Fruit fly (Drosophila melanogaster): ENCODE data around the gene Obp99a.

DNA sequence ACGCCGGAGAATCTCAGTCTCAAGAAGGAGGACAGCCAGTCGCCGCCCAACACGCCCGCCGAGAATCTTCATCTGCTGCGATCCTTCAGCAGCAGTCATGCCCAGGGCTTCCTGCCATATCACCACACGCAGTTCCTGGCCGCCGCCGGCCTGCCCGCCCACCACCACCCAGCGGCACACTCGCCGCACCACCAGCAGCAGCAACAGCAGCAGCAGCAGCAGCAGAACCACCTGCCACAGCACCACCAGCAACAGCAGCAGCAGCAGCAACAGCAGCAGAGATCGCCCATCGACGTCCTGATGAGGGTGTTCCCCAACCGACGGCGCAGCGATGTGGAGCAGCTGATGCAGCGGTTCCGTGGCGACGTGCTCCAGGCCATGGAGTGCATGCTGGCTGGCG lies 24.3 kb downstream of the Obp99a start:
- TF ChIP-seq Sin3A (optimal IDR thresholded peaks at IDR 0.05) (no peak), psq (optimal IDR thresholded peaks at IDR 0.05) (no peak), h (optimal IDR thresholded peaks at IDR 0.05) (no peak), insv (optimal IDR thresholded peaks at IDR 0.05) (no peak)

Data from Kc167 (cell line).